Worm (Caenorhabditis elegans) whole organism, midembryonic: ENCODE data around the gene C08G9.2.
A peak's percentile ranks its signal among the peaks of the same experiment; 100 is the strongest.

Source experiments
- T22C8.4 ChIP-seq: fragments of 200-800 bp; sonication (Bioruptor generic); IDR thresholded peaks from 2 replicates; pipeline ENCODE4 v1.3.6; 2022; ENCODE audit warnings: missing genetic modification characterization, missing compliant biosample characterization
- cog-1 ChIP-seq: sonication (generic microtip); optimal IDR thresholded peaks from 2 replicates; lab custom pipeline; 2016; ENCODE audit warnings: missing genetic modification characterization, missing compliant biosample characterization
- flt-1 ChIP-seq: fragments of 200-800 bp; sonication (Bioruptor generic); IDR thresholded peaks from 2 replicates; pipeline ENCODE4 v1.3.6; 2022; ENCODE audit warnings: missing genetic modification characterization, missing compliant biosample characterization
- klf-2 ChIP-seq: fragments of 200-800 bp; sonication (Bioruptor generic); conservative IDR thresholded peaks from 2 replicates; pipeline ENCODE4 v1.3.6; 2022; ENCODE audit warnings: missing genetic modification reagents, missing genetic modification characterization, missing compliant biosample characterization
- med-1 ChIP-seq: sonication (generic microtip); optimal IDR thresholded peaks from 2 replicates; lab custom pipeline; 2017; ENCODE audit warnings: missing genetic modification characterization, mild to moderate bottlenecking, missing compliant biosample characterization, antibody characterized with exemption, missing genetic modification reagents; ENCODE audit not compliant: insufficient read depth
- ref-1 ChIP-seq: fragments of 200-800 bp; sonication (Bioruptor generic); conservative IDR thresholded peaks from 2 replicates; pipeline ENCODE4 v1.3.6; 2022; ENCODE audit warnings: missing genetic modification reagents, missing genetic modification characterization, missing compliant biosample characterization
- tab-1 ChIP-seq: fragments of 200-800 bp; sonication (Bioruptor generic); IDR thresholded peaks from 2 replicates; pipeline ENCODE4 v1.3.6; 2022; ENCODE audit warnings: missing genetic modification characterization, missing compliant biosample characterization
- ztf-23 ChIP-seq: fragments of 200-800 bp; sonication (Bioruptor generic); IDR thresholded peaks from 2 replicates; pipeline ENCODE4 v1.3.6; 2022; ENCODE audit warnings: missing genetic modification reagents, missing genetic modification characterization, missing compliant biosample characterization
- ztf-29 ChIP-seq: fragments of 200-800 bp; sonication (Bioruptor generic); IDR thresholded peaks from 2 replicates; pipeline ENCODE4 v1.3.6; 2022; ENCODE audit warnings: missing genetic modification reagents, missing genetic modification characterization, missing compliant biosample characterization

Gene C08G9.2

ce11 chrIV:7674874-7675273 is 2.1 kb upstream of the C08G9.2 start, which contains the start of gene itr-1:
itr-1 (plus strand) TSS chrIV:7675174.
- TF ChIP-seq klf-2 (GFP tag; lab: Robert Waterston, UW) (no peak), T22C8.4 (GFP tag; lab: Robert Waterston, UW) (no peak), cog-1 (tag; lab: Kevin White, UChicago) (no peak), flt-1 (no peak), ztf-23 (no peak), ref-1 (GFP tag; lab: Robert Waterston, UW) (no peak), med-1 (GFP tag; lab: Kevin White, UChicago) (no peak), ztf-29 (GFP tag; lab: Robert Waterston, UW) (no peak), tab-1 (GFP tag; lab: Robert Waterston, UW) (no peak)

ce11 chrIV:7663006-7663405 is 9.8 kb downstream of the C08G9.2 start:
- TF ChIP-seq med-1 (GFP tag; lab: Kevin White, UChicago) (no peak), tab-1 (GFP tag; lab: Robert Waterston, UW) (no peak), cog-1 (tag; lab: Kevin White, UChicago) (no peak), T22C8.4 (GFP tag; lab: Robert Waterston, UW) (no peak), klf-2 (GFP tag; lab: Robert Waterston, UW) (no peak), ref-1 (GFP tag; lab: Robert Waterston, UW) (no peak), ztf-29 (GFP tag; lab: Robert Waterston, UW) (no peak), ztf-23 (no peak), flt-1 (no peak)

- no peak for TF ChIP-seq med-1 (GFP tag; lab: Kevin White, UChicago)
- no peak for TF ChIP-seq ztf-29 (GFP tag; lab: Robert Waterston, UW)
- TF ChIP-seq klf-2 (GFP tag; lab: Robert Waterston, UW), result no peak
- TF ChIP-seq flt-1, result no peak
- TF ChIP-seq T22C8.4 (GFP tag; lab: Robert Waterston, UW), result no peak
- no peak for TF ChIP-seq ref-1 (GFP tag; lab: Robert Waterston, UW)
- TF ChIP-seq cog-1 (tag; lab: Kevin White, UChicago), result no peak
- TF ChIP-seq ztf-23, result no peak
- TF ChIP-seq tab-1 (GFP tag; lab: Robert Waterston, UW), result no peak
Measured at ce11 chrIV:7661569-7661968, 11.2 kb downstream of the C08G9.2 start.

ce11 chrIV:7659481-7659880 is 13.3 kb downstream of the C08G9.2 start:
- no peak for TF ChIP-seq med-1 (GFP tag; lab: Kevin White, UChicago)
- TF ChIP-seq ref-1 (GFP tag; lab: Robert Waterston, UW), result no peak
- no peak for TF ChIP-seq klf-2 (GFP tag; lab: Robert Waterston, UW)
- no peak for TF ChIP-seq cog-1 (tag; lab: Kevin White, UChicago)
- no peak for TF ChIP-seq flt-1
- no peak for TF ChIP-seq ztf-29 (GFP tag; lab: Robert Waterston, UW)
- no peak for TF ChIP-seq tab-1 (GFP tag; lab: Robert Waterston, UW)
- TF ChIP-seq ztf-23, result no peak
- no peak for TF ChIP-seq T22C8.4 (GFP tag; lab: Robert Waterston, UW)

- TF ChIP-seq klf-2 (GFP tag; lab: Robert Waterston, UW), result no peak
- no peak for TF ChIP-seq ztf-29 (GFP tag; lab: Robert Waterston, UW)
- no peak for TF ChIP-seq flt-1
- TF ChIP-seq tab-1 (GFP tag; lab: Robert Waterston, UW), result no peak
- no peak for TF ChIP-seq T22C8.4 (GFP tag; lab: Robert Waterston, UW)
- no peak for TF ChIP-seq ztf-23
- no peak for TF ChIP-seq med-1 (GFP tag; lab: Kevin White, UChicago)
- no peak for TF ChIP-seq cog-1 (tag; lab: Kevin White, UChicago)
- no peak for TF ChIP-seq ref-1 (GFP tag; lab: Robert Waterston, UW)
Measured at ce11 chrIV:7658589-7658988, 14.2 kb downstream of the C08G9.2 start, which contains the start of gene C08G9.1. C08G9.1 (plus strand) TSS chrIV:7658763.

- TF ChIP-seq med-1 (GFP tag; lab: Kevin White, UChicago) (no peak), cog-1 (tag; lab: Kevin White, UChicago) (peak; percentile 41), ztf-29 (GFP tag; lab: Robert Waterston, UW) (0 out of 2 replicates have a peak, but pooled peaks have one; percentile 12), klf-2 (GFP tag; lab: Robert Waterston, UW) (no peak), T22C8.4 (GFP tag; lab: Robert Waterston, UW) (no peak), tab-1 (GFP tag; lab: Robert Waterston, UW) (no peak), flt-1 (peak; percentile 70; the same call in 1 of the 2 replicates), ztf-23 (peak; percentile 85), ref-1 (GFP tag; lab: Robert Waterston, UW) (no peak)
Measured at ce11 chrIV:7654212-7654778, 18.5 kb downstream of the C08G9.2 start, which contains the start of gene nrde-4. nrde-4 (minus strand) TSS chrIV:7654262.

- no peak for TF ChIP-seq ztf-23
- TF ChIP-seq tab-1 (GFP tag; lab: Robert Waterston, UW), result no peak
- TF ChIP-seq med-1 (GFP tag; lab: Kevin White, UChicago), result no peak
- TF ChIP-seq ref-1 (GFP tag; lab: Robert Waterston, UW), result no peak
- no peak for TF ChIP-seq ztf-29 (GFP tag; lab: Robert Waterston, UW)
- TF ChIP-seq klf-2 (GFP tag; lab: Robert Waterston, UW), result no peak
- no peak for TF ChIP-seq cog-1 (tag; lab: Kevin White, UChicago)
- no peak for TF ChIP-seq T22C8.4 (GFP tag; lab: Robert Waterston, UW)
- TF ChIP-seq flt-1, result no peak
Measured at ce11 chrIV:7653198-7653597, 19.6 kb downstream of the C08G9.2 start.

ce11 chrIV:7651120-7651519 is 21.7 kb downstream of the C08G9.2 start, which contains the start of gene cima-1:
cima-1 (plus strand) TSS chrIV:7651459.
- TF ChIP-seq med-1 (GFP tag; lab: Kevin White, UChicago), result no peak
- no peak for TF ChIP-seq ref-1 (GFP tag; lab: Robert Waterston, UW)
- TF ChIP-seq T22C8.4 (GFP tag; lab: Robert Waterston, UW), result no peak
- TF ChIP-seq ztf-29 (GFP tag; lab: Robert Waterston, UW), result no peak
- no peak for TF ChIP-seq ztf-23
- no peak for TF ChIP-seq cog-1 (tag; lab: Kevin White, UChicago)
- no peak for TF ChIP-seq flt-1
- TF ChIP-seq tab-1 (GFP tag; lab: Robert Waterston, UW), result no peak
- no peak for TF ChIP-seq klf-2 (GFP tag; lab: Robert Waterston, UW)

- TF ChIP-seq ref-1 (GFP tag; lab: Robert Waterston, UW), result no peak
- no peak for TF ChIP-seq flt-1
- no peak for TF ChIP-seq tab-1 (GFP tag; lab: Robert Waterston, UW)
- no peak for TF ChIP-seq T22C8.4 (GFP tag; lab: Robert Waterston, UW)
- no peak for TF ChIP-seq cog-1 (tag; lab: Kevin White, UChicago)
- TF ChIP-seq klf-2 (GFP tag; lab: Robert Waterston, UW), result no peak
- TF ChIP-seq ztf-23, result no peak
- TF ChIP-seq ztf-29 (GFP tag; lab: Robert Waterston, UW), result no peak
Measured at ce11 chrIV:7650433-7650832, 22.3 kb downstream of the C08G9.2 start.
